Worm (Caenorhabditis elegans) whole organism, mixed stage, embryonic: ENCODE measurements around the gene Y53F4B.62.
"Not testable (repeated sequence)": the region's sequence is repeated elsewhere in the genome, so short reads cannot be mapped to it uniquely, and the experiment has no call there.

Experiments used
- M03D4.4 ChIP-seq: sonication (generic microtip); optimal IDR thresholded peaks from 2 replicates; lab custom pipeline; 2017; ENCODE audit warnings: mild to moderate bottlenecking, missing genetic modification characterization, missing compliant biosample characterization
- bed-3 ChIP-seq: fragments of 200-800 bp; sonication (Bioruptor generic); optimal IDR thresholded peaks from 3 replicates; lab custom pipeline; 2018; ENCODE audit warnings: mild to moderate bottlenecking, missing genetic modification characterization, moderate library complexity, missing compliant biosample characterization
- blmp-1 ChIP-seq: fragments of 150-350 bp; optimal IDR thresholded peaks from 2 replicates; lab custom pipeline; 2014; ENCODE audit warnings: missing biosample characterization, missing genetic modification characterization
- ceh-39 ChIP-seq: fragments of 150-350 bp; optimal IDR thresholded peaks from 2 replicates; lab custom pipeline; 2014; ENCODE audit warnings: missing biosample characterization, missing genetic modification characterization
- ceh-43 ChIP-seq: fragments of 200-800 bp; sonication (Bioruptor generic); optimal IDR thresholded peaks from 2 replicates; lab custom pipeline; 2018; ENCODE audit warnings: mild to moderate bottlenecking, missing genetic modification characterization, moderate library complexity, missing compliant biosample characterization
- ces-1 ChIP-seq: fragments of 150-350 bp; optimal IDR thresholded peaks from 2 replicates; lab custom pipeline; 2014; ENCODE audit warnings: missing biosample characterization, missing genetic modification reagents, missing genetic modification characterization
- cnd-1 ChIP-seq: fragments of 200-800 bp; sonication (Bioruptor generic); optimal IDR thresholded peaks from 2 replicates; lab custom pipeline; 2018; ENCODE audit warnings: mild to moderate bottlenecking, missing genetic modification characterization, missing compliant biosample characterization
- drap-1 ChIP-seq: fragments of 200-800 bp; sonication (Bioruptor generic); optimal IDR thresholded peaks from 3 replicates; lab custom pipeline; 2018; ENCODE audit warnings: mild to moderate bottlenecking, missing genetic modification characterization, missing compliant biosample characterization
- elt-1 ChIP-seq: sonication (generic microtip); optimal IDR thresholded peaks from 2 replicates; lab custom pipeline; 2017; ENCODE audit warnings: missing genetic modification characterization, mild to moderate bottlenecking, missing compliant biosample characterization, antibody characterized with exemption, moderate library complexity, borderline replicate concordance; ENCODE audit not compliant: insufficient read depth
- elt-3 ChIP-seq: fragments of 150-350 bp; optimal IDR thresholded peaks from 2 replicates; lab custom pipeline; 2014; ENCODE audit warnings: missing biosample characterization, missing genetic modification characterization
- flh-1 ChIP-seq: fragments of 200-800 bp; sonication (Bioruptor generic); optimal IDR thresholded peaks from 2 replicates; lab custom pipeline; 2018; ENCODE audit warnings: mild to moderate bottlenecking, missing genetic modification characterization, moderate library complexity, missing compliant biosample characterization
- ham-2 ChIP-seq: fragments of 200-800 bp; sonication (Bioruptor generic); optimal IDR thresholded peaks from 2 replicates; lab custom pipeline; 2018; ENCODE audit warnings: mild to moderate bottlenecking, missing genetic modification characterization, missing compliant biosample characterization
- hlh-1 ChIP-seq: fragments of 150-350 bp; optimal IDR thresholded peaks from 2 replicates; lab custom pipeline; 2014; ENCODE audit warnings: missing biosample characterization, missing genetic modification reagents, missing genetic modification characterization
- lin-13 ChIP-seq: fragments of 150-350 bp; optimal IDR thresholded peaks from 2 replicates; lab custom pipeline; 2014; ENCODE audit warnings: missing biosample characterization, missing genetic modification characterization
- lin-32 ChIP-seq: fragments of 200-800 bp; sonication (Bioruptor generic); optimal IDR thresholded peaks from 2 replicates; lab custom pipeline; 2018; ENCODE audit warnings: mild to moderate bottlenecking, missing genetic modification characterization, missing compliant biosample characterization
- lsy-2 ChIP-seq: fragments of 150-350 bp; optimal IDR thresholded peaks from 2 replicates; lab custom pipeline; 2014; ENCODE audit warnings: missing biosample characterization, missing genetic modification characterization
- mab-5 ChIP-seq: fragments of 150-350 bp; optimal IDR thresholded peaks from 2 replicates; lab custom pipeline; 2014; ENCODE audit warnings: missing biosample characterization, missing genetic modification characterization
- mep-1 ChIP-seq: fragments of 150-350 bp; optimal IDR thresholded peaks from 2 replicates; lab custom pipeline; 2017; ENCODE audit warnings: missing biosample characterization, missing genetic modification reagents, missing genetic modification characterization, inconsistent platforms
- nhr-12 ChIP-seq: fragments of 150-350 bp; optimal IDR thresholded peaks from 2 replicates; lab custom pipeline; 2014; ENCODE audit warnings: missing biosample characterization, missing genetic modification characterization
- nhr-2 ChIP-seq: fragments of 150-350 bp; optimal IDR thresholded peaks from 2 replicates; lab custom pipeline; 2014; ENCODE audit warnings: missing biosample characterization, missing genetic modification characterization
- nhr-237 ChIP-seq: fragments of 150-350 bp; optimal IDR thresholded peaks from 2 replicates; lab custom pipeline; 2014; ENCODE audit warnings: missing biosample characterization, missing genetic modification characterization
- nhr-28 ChIP-seq: fragments of 150-350 bp; optimal IDR thresholded peaks from 2 replicates; lab custom pipeline; 2014; ENCODE audit warnings: missing biosample characterization, missing genetic modification characterization
- nhr-76 ChIP-seq: sonication (generic microtip); optimal IDR thresholded peaks from 2 replicates; lab custom pipeline; 2017; ENCODE audit warnings: missing biosample characterization, missing genetic modification characterization
- pha-4 ChIP-seq: fragments of 150-350 bp; optimal IDR thresholded peaks from 2 replicates; lab custom pipeline; 2018; ENCODE audit warnings: missing biosample characterization, missing genetic modification reagents, missing genetic modification characterization
- sem-2 ChIP-seq: fragments of 200-800 bp; sonication (Bioruptor generic); optimal IDR thresholded peaks from 2 replicates; lab custom pipeline; 2018; ENCODE audit warnings: mild to moderate bottlenecking, missing genetic modification characterization, missing compliant biosample characterization
- snpc-4 ChIP-seq: fragments of 150-350 bp; optimal IDR thresholded peaks from 2 replicates; lab custom pipeline; 2014; ENCODE audit warnings: missing biosample characterization, missing genetic modification characterization
- tbx-8 ChIP-seq: fragments of 200-800 bp; sonication (Bioruptor generic); optimal IDR thresholded peaks from 2 replicates; lab custom pipeline; 2018; ENCODE audit warnings: mild to moderate bottlenecking, missing genetic modification characterization, moderate library complexity, missing compliant biosample characterization
- unc-120 ChIP-seq: sonication (generic microtip); optimal IDR thresholded peaks from 2 replicates; lab custom pipeline; 2017; ENCODE audit warnings: missing genetic modification characterization, missing compliant biosample characterization; ENCODE audit not compliant: poor library complexity, severe bottlenecking
- unc-39 ChIP-seq: fragments of 150-350 bp; optimal IDR thresholded peaks from 2 replicates; lab custom pipeline; 2014; ENCODE audit warnings: missing biosample characterization, missing genetic modification characterization
- unc-62 ChIP-seq: fragments of 150-350 bp; optimal IDR thresholded peaks from 2 replicates; lab custom pipeline; 2014; ENCODE audit warnings: missing biosample characterization, missing genetic modification reagents, missing genetic modification characterization

Gene Y53F4B.62

DNA sequence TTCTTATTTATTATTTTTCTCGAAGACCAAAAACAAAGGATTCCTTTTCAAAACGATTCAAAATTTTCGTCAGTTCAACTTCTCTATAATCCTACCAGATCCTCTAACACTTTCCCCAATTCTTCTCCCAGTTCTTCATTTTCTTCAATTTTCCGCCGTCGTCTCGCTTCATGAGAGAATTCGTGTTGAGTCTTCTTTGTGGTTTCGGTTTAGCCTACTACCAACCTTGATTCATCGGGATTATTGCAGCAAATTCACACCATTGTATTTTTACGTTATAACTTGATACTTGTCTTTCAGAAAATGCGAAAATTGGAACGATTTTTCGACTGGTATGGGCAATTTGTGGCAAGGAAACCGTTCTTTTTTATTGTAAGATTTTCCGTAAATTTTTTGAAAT lies 27.5 kb upstream of the Y53F4B.62 start, which contains the start of gene ptr-20:
TSS of gene ptr-20 (plus strand) at position 301 of the 400 bp plus-strand sequence.
- no peak for TF ChIP-seq unc-62 (GFP tag; lab: Kevin White, UChicago)
- TF ChIP-seq snpc-4 (tag; lab: Kevin White, UChicago): no peak
- TF ChIP-seq ceh-43 (GFP tag; lab: Kevin White, UChicago): no peak
- no peak for TF ChIP-seq bed-3 (GFP tag; lab: Kevin White, UChicago)
- TF ChIP-seq lsy-2 (tag; lab: Kevin White, UChicago): no peak
- TF ChIP-seq ces-1 (GFP tag; lab: Kevin White, UChicago): no peak
- TF ChIP-seq tbx-8 (GFP tag; lab: Kevin White, UChicago): no peak
- no peak for TF ChIP-seq M03D4.4 (tag; lab: Kevin White, UChicago)
- TF ChIP-seq blmp-1 (tag; lab: Kevin White, UChicago): no peak
- no peak for TF ChIP-seq nhr-28
- TF ChIP-seq ceh-39: no peak
- TF ChIP-seq pha-4 (tag; lab: Kevin White, UChicago): no peak
- no peak for TF ChIP-seq mep-1 (tag; lab: Kevin White, UChicago)

DNA sequence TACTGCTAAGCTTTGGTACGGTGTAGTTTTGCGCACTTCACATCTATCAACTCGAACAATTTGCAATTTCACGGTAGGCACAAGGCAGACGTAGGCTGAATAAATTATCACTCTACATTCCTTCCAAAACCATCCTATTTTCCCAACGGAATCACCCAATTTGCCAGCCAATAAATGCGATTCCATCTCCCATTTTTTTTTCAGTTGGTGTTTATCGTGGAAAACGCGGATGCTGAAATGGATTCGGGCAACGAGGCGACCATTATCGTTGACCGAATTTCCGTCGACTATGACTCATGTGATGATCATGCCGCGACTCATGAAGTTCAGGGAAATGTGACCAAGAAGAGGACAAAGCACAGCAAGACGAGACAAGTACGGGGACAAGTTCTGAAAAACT lies 18.0 kb upstream of the Y53F4B.62 start:
- TF ChIP-seq nhr-237 (tag; lab: Kevin White, UChicago) (no peak), mab-5 (tag; lab: Kevin White, UChicago) (no peak), bed-3 (GFP tag; lab: Kevin White, UChicago) (no peak), nhr-2 (no peak), snpc-4 (tag; lab: Kevin White, UChicago) (no peak), unc-120 (no peak), lin-32 (GFP tag; lab: Kevin White, UChicago) (no peak), pha-4 (tag; lab: Kevin White, UChicago) (no peak), sem-2 (GFP tag; lab: Kevin White, UChicago) (no peak), unc-39 (tag; lab: Kevin White, UChicago) (no peak), nhr-76 (tag; lab: Kevin White, UChicago) (no peak), lsy-2 (tag; lab: Kevin White, UChicago) (no peak)

DNA sequence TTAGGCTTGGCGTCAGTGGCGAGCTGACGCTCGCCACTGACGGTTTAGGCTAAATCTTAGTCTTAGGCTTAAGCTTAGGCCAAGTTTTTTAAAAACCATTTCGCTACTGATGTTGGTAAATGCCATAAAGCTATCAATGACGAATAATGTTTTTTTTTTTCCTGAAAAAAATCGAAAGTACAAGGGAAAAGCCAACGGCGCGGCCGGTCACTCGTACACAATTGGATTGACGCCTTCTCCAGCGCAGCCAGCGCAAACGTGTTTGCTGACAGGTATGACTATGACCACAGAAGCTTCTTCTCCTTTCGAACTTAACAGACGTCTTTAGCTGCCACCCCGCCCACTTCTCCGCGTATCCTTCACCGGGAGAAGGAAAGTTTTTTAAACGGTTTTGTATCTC lies 15.2 kb upstream of the Y53F4B.62 start, which contains the start of gene Y53F4B.27:
TSS of gene Y53F4B.27 (plus strand) at position 301 of the 400 bp plus-strand sequence.
- TF ChIP-seq drap-1 (GFP tag; lab: Kevin White, UChicago) (no peak), elt-1 (tag; lab: Kevin White, UChicago) (no peak), blmp-1 (tag; lab: Kevin White, UChicago) (no peak), nhr-28 (no peak), cnd-1 (tag; lab: Kevin White, UChicago) (no peak), ceh-43 (GFP tag; lab: Kevin White, UChicago) (no peak), bed-3 (GFP tag; lab: Kevin White, UChicago) (no peak), elt-3 (tag; lab: Kevin White, UChicago) (no peak), nhr-76 (tag; lab: Kevin White, UChicago) (no peak), nhr-12 (tag; lab: Kevin White, UChicago) (no peak), lin-13 (tag; lab: Kevin White, UChicago) (no peak), lsy-2 (tag; lab: Kevin White, UChicago) (no peak), snpc-4 (tag; lab: Kevin White, UChicago) (no peak), sem-2 (GFP tag; lab: Kevin White, UChicago) (no peak), flh-1 (GFP tag; lab: Kevin White, UChicago) (no peak)

DNA sequence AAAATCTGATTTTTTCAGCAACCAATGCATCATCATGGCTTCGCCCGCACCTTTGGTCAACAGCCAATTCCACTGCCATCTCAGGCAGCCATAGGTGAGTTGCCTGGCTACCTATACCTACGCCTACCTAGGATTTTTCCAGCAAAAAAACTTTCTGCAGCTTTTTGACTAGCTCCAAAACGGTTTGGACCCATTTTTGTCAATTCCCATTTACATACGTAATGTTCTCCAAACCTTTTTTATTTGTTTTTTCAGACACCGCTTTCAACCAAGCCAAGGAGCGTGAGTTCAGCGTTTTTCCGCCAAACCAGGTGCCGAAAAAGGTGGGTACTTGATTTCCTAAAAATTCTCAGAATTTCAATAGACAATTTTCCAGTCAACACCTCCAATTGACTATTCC lies 13.3 kb upstream of the Y53F4B.62 start:
- TF ChIP-seq lin-32 (GFP tag; lab: Kevin White, UChicago): no peak
- no peak for TF ChIP-seq sem-2 (GFP tag; lab: Kevin White, UChicago)
- TF ChIP-seq lsy-2 (tag; lab: Kevin White, UChicago): no peak
- no peak for TF ChIP-seq flh-1 (GFP tag; lab: Kevin White, UChicago)
- TF ChIP-seq ham-2 (GFP tag; lab: Kevin White, UChicago): no peak
- TF ChIP-seq ceh-43 (GFP tag; lab: Kevin White, UChicago): no peak

DNA sequence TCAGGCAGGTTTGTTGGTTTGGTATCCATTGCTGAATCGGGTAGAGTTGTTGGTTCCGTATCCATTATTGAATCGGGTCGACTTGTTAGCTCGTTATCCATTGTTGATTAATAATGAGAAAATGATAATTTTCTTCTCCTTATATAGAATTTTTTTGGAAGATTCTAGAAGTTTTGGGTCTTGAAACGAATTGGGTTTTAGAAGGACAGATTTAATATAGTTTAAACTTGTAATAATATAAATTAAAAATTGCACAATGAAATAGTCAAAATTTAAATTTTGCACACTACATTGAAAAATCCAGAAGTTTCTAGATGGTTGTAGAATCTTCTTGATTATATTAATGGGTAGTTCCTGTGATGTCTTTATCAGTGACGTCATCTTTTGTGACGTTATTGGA lies 10.5 kb upstream of the Y53F4B.62 start, which contains the start of gene Y53F4B.26:
TSS of gene Y53F4B.26 (minus strand) at position 101 of the 400 bp plus-strand sequence.
- TF ChIP-seq elt-3 (tag; lab: Kevin White, UChicago); nhr-28; hlh-1 (tag; lab: Kevin White, UChicago): not testable (repeated sequence)
